Worm (Caenorhabditis elegans) whole organism, early embryonic: ENCODE measurements around the gene tag-209.

ENCODE experiments used
- F13C5.2 ChIP-seq: sonication (generic microtip); optimal IDR thresholded peaks from 2 replicates; lab custom pipeline; 2017; ENCODE audit warnings: mild to moderate bottlenecking, missing genetic modification characterization, inconsistent platforms, missing compliant biosample characterization
- ama-1 ChIP-seq: fragments of 150-350 bp; optimal IDR thresholded peaks from 2 replicates; lab custom pipeline; 2014
- ceh-13 ChIP-seq: fragments of 200-800 bp; sonication (Bioruptor generic); optimal IDR thresholded peaks from 2 replicates; lab custom pipeline; 2018; ENCODE audit warnings: mild to moderate bottlenecking, missing genetic modification characterization, missing compliant biosample characterization
- ceh-36 ChIP-seq: sonication (generic microtip); optimal IDR thresholded peaks from 2 replicates; lab custom pipeline; 2016; ENCODE audit warnings: missing genetic modification characterization, inconsistent platforms, missing compliant biosample characterization
- ets-7 ChIP-seq: sonication (generic microtip); optimal IDR thresholded peaks from 2 replicates; lab custom pipeline; 2016; ENCODE audit warnings: missing genotype, missing genetic modification characterization, missing compliant biosample characterization
- flt-1 ChIP-seq: fragments of 200-800 bp; sonication (Bioruptor generic); IDR thresholded peaks from 2 replicates; pipeline ENCODE4 v1.3.6; 2022; ENCODE audit warnings: missing genetic modification characterization, missing compliant biosample characterization
- hmbx-1 ChIP-seq: sonication (generic microtip); optimal IDR thresholded peaks from 2 replicates; lab custom pipeline; 2016; ENCODE audit warnings: mild to moderate bottlenecking, missing genetic modification characterization, missing compliant biosample characterization
- tbx-11 ChIP-seq: fragments of 200-800 bp; sonication (Bioruptor generic); IDR thresholded peaks from 2 replicates; pipeline ENCODE4 v1.3.6; 2022; ENCODE audit warnings: missing genetic modification characterization, missing compliant biosample characterization
- tra-4 ChIP-seq: sonication (generic microtip); optimal IDR thresholded peaks from 2 replicates; lab custom pipeline; 2017; ENCODE audit warnings: missing genetic modification characterization, missing compliant biosample characterization

DNA sequence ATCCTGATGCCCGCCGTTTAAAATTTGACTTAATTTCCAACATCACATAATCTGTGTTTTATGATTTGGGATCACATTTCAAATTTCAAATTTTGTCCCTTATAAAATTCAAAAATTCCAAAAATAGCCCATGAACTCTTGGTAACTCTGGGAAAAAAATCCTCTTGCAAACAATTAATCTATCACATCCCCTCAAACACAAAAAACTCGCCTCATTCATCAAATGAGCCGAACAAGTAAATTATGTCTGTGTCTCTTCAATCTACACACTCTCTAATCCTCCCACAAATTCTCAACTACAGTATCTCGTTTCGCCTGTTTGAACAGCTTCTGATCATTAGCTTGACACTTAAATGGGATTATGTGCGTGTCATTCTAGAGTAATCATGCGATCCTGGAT is 23.6 kb downstream of the tag-209 start, which contains the start of gene msrp-7:
- TF ChIP-seq ama-1 (lab: Kevin White, UChicago), result no peak
- no peak for TF ChIP-seq hmbx-1
- no peak for TF ChIP-seq ceh-13 (GFP tag; lab: Kevin White, UChicago)
- no peak for TF ChIP-seq flt-1 (GFP tag; lab: Robert Waterston, UW)
- no peak for TF ChIP-seq F13C5.2 (tag; lab: Kevin White, UChicago)
- no peak for TF ChIP-seq tbx-11 (GFP tag; lab: Robert Waterston, UW)
- TF ChIP-seq ceh-36 (tag; lab: Kevin White, UChicago), result no peak
- TF ChIP-seq ets-7 (tag; lab: Kevin White, UChicago), result no peak
- TF ChIP-seq tra-4 (tag; lab: Kevin White, UChicago), result no peak
